Worm (Caenorhabditis elegans) whole organism, L2 larva: Measurements from ENCODE around the gene clec-217.
A peak's percentile ranks its signal among the peaks of the same experiment; 100 is the strongest.

Source experiments
- C34F6.9 ChIP-seq: fragments of 150-350 bp; optimal IDR thresholded peaks from 2 replicates; lab custom pipeline; 2014; ENCODE audit warnings: missing biosample characterization, missing genetic modification characterization
- Y55F3AM.14 ChIP-seq: fragments of 200-800 bp; sonication (Bioruptor generic); optimal IDR thresholded peaks from 2 replicates; lab custom pipeline; 2018; ENCODE audit warnings: mild to moderate bottlenecking, missing genetic modification characterization, missing compliant biosample characterization
- alr-1 ChIP-seq: fragments of 150-350 bp; optimal IDR thresholded peaks from 2 replicates; lab custom pipeline; 2014; ENCODE audit warnings: missing biosample characterization, missing genetic modification characterization
- blmp-1 ChIP-seq: sonication (generic microtip); optimal IDR thresholded peaks from 2 replicates; lab custom pipeline; 2017; ENCODE audit warnings: missing genetic modification characterization, mild to moderate bottlenecking, missing compliant biosample characterization, antibody characterized with exemption, moderate library complexity; ENCODE audit not compliant: insufficient read depth
- ceh-16 ChIP-seq: fragments of 150-350 bp; optimal IDR thresholded peaks from 2 replicates; lab custom pipeline; 2014; ENCODE audit warnings: missing biosample characterization, missing genetic modification characterization
- crh-2 ChIP-seq: sonication (generic microtip); optimal IDR thresholded peaks from 2 replicates; lab custom pipeline; 2017; ENCODE audit warnings: missing biosample characterization, missing genetic modification characterization
- egl-27 ChIP-seq: sonication (generic microtip); optimal IDR thresholded peaks from 3 replicates; lab custom pipeline; 2017; ENCODE audit warnings: missing biosample characterization, missing genetic modification reagents, missing genetic modification characterization
- elt-1 ChIP-seq: fragments of 150-350 bp; optimal IDR thresholded peaks from 2 replicates; lab custom pipeline; 2014; ENCODE audit warnings: missing biosample characterization, missing genetic modification characterization
- elt-3 ChIP-seq: sonication (generic microtip); optimal IDR thresholded peaks from 2 replicates; lab custom pipeline; 2017; ENCODE audit warnings: missing biosample characterization, missing genetic modification characterization
- fos-1 ChIP-seq: fragments of 150-350 bp; optimal IDR thresholded peaks from 2 replicates; lab custom pipeline; 2014; ENCODE audit warnings: missing biosample characterization, missing genetic modification characterization
- gmeb-1 ChIP-seq: fragments of 150-350 bp; optimal IDR thresholded peaks from 2 replicates; lab custom pipeline; 2014; ENCODE audit warnings: missing biosample characterization, missing genetic modification characterization
- lin-13 ChIP-seq: fragments of 150-350 bp; optimal IDR thresholded peaks from 2 replicates; lab custom pipeline; 2014; ENCODE audit warnings: missing biosample characterization, missing genetic modification reagents, missing genetic modification characterization
- lin-39 ChIP-seq: fragments of 150-350 bp; optimal IDR thresholded peaks from 2 replicates; lab custom pipeline; 2014; ENCODE audit warnings: missing biosample characterization, missing genetic modification reagents, missing genetic modification characterization
- lsy-2 ChIP-seq, 2 experiments: fragments of 150-350 bp in 1 of 2; sonication (generic microtip) in 1 of 2; optimal IDR thresholded peaks; 2 replicates each; lab custom pipeline; 2014 to 2017; ENCODE audit warnings: missing biosample characterization in 2 of 2, missing genetic modification characterization in 2 of 2
- mab-5 ChIP-seq: fragments of 150-350 bp; optimal IDR thresholded peaks from 2 replicates; lab custom pipeline; 2014; ENCODE audit warnings: missing biosample characterization, missing genetic modification characterization
- mbf-1 ChIP-seq: sonication (generic microtip); optimal IDR thresholded peaks from 2 replicates; lab custom pipeline; 2017; ENCODE audit warnings: missing biosample characterization, missing genetic modification characterization
- nhr-10 ChIP-seq: sonication (generic microtip); optimal IDR thresholded peaks from 2 replicates; lab custom pipeline; 2017; ENCODE audit warnings: missing biosample characterization, missing genetic modification characterization
- nhr-11 ChIP-seq: fragments of 150-350 bp; optimal IDR thresholded peaks from 2 replicates; lab custom pipeline; 2014; ENCODE audit warnings: missing biosample characterization, missing genetic modification characterization
- nhr-12 ChIP-seq: fragments of 150-350 bp; optimal IDR thresholded peaks from 2 replicates; lab custom pipeline; 2014; ENCODE audit warnings: missing biosample characterization, missing genetic modification characterization
- nhr-129 ChIP-seq: fragments of 150-350 bp; optimal IDR thresholded peaks from 2 replicates; lab custom pipeline; 2014; ENCODE audit warnings: missing biosample characterization, missing genetic modification characterization
- nhr-23 ChIP-seq: fragments of 150-350 bp; optimal IDR thresholded peaks from 2 replicates; lab custom pipeline; 2014; ENCODE audit warnings: missing biosample characterization, missing genetic modification reagents, missing genetic modification characterization
- nhr-237 ChIP-seq: fragments of 150-350 bp; optimal IDR thresholded peaks from 2 replicates; lab custom pipeline; 2014; ENCODE audit warnings: missing biosample characterization, missing genetic modification characterization
- nhr-25 ChIP-seq: fragments of 150-350 bp; sonication (generic microtip); optimal IDR thresholded peaks from 3 replicates; lab custom pipeline; 2014; ENCODE audit warnings: missing biosample characterization, missing genetic modification characterization
- sem-4 ChIP-seq: fragments of 150-350 bp; optimal IDR thresholded peaks from 2 replicates; lab custom pipeline; 2014; ENCODE audit warnings: missing biosample characterization, missing genetic modification reagents, missing genetic modification characterization
- skn-1 ChIP-seq: sonication (generic microtip); optimal IDR thresholded peaks from 2 replicates; lab custom pipeline; 2017; ENCODE audit warnings: missing biosample characterization, missing genetic modification characterization
- sma-3 ChIP-seq: sonication (generic microtip); optimal IDR thresholded peaks from 2 replicates; lab custom pipeline; 2016; ENCODE audit warnings: missing genetic modification reagents, missing genetic modification characterization, missing compliant biosample characterization
- sma-9 ChIP-seq, 2 experiments: fragments of 150-350 bp in 1 of 2; sonication (generic microtip) in 1 of 2; optimal IDR thresholded peaks; 2 replicates each; lab custom pipeline; 2014 to 2016; ENCODE audit warnings: missing genetic modification characterization in 2 of 2, mild to moderate bottlenecking in 1 of 2, missing biosample characterization in 1 of 2, missing compliant biosample characterization in 1 of 2, missing genetic modification reagents in 1 of 2, moderate library complexity in 1 of 2
- snpc-4 ChIP-seq: fragments of 150-350 bp; optimal IDR thresholded peaks from 2 replicates; lab custom pipeline; 2014; ENCODE audit warnings: missing biosample characterization, missing genetic modification characterization
- unc-39 ChIP-seq: fragments of 150-350 bp; optimal IDR thresholded peaks from 2 replicates; lab custom pipeline; 2014; ENCODE audit warnings: missing biosample characterization, missing genetic modification characterization
- unc-55 ChIP-seq: fragments of 150-350 bp; sonication (generic microtip); optimal IDR thresholded peaks from 3 replicates; lab custom pipeline; 2014; ENCODE audit warnings: missing biosample characterization, missing genetic modification reagents, missing genetic modification characterization
- unc-62 ChIP-seq: fragments of 150-350 bp; optimal IDR thresholded peaks from 2 replicates; lab custom pipeline; 2014; ENCODE audit warnings: missing biosample characterization, missing genetic modification reagents, missing genetic modification characterization
- zag-1 ChIP-seq: fragments of 150-350 bp; optimal IDR thresholded peaks from 2 replicates; lab custom pipeline; 2014; ENCODE audit warnings: missing biosample characterization, missing genetic modification characterization
- ztf-1 ChIP-seq: fragments of 200-800 bp; sonication (Bioruptor generic); conservative IDR thresholded peaks from 2 replicates; pipeline ENCODE4 v1.3.6; 2022; ENCODE audit warnings: missing genetic modification characterization, missing compliant biosample characterization
- ztf-11 ChIP-seq: sonication (generic microtip); optimal IDR thresholded peaks from 2 replicates; lab custom pipeline; 2017; ENCODE audit warnings: missing biosample characterization, missing genetic modification characterization

clec-217 gene

DNA sequence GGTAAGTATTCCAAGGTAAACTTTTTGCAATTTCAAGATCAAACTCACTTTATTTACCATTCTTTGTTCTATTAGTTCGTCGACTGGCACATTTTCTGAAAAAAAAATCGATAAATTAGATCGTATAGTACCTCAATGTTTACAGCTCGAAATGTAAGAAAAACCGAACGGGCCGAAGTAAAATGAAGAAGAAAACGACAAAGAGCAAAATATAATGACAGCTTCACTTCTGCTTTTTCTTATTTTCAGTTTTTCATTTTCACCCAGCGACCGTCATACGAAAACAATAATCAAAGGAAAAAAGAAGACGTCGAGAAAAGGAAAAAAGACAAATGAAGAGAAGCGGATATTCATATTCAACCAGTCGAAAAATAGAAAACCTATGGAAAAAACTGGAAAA is 10.5 kb upstream of the clec-217 start, which contains the start of gene che-7:
che-7 (minus strand) TSS at position 101 of the 400 bp plus-strand sequence.
- TF ChIP-seq blmp-1 (tag; lab: Kevin White, UChicago) (no peak), zag-1 (no peak), nhr-12 (tag; lab: Kevin White, UChicago) (no peak), unc-55 (GFP tag; lab: Kevin White, UChicago) (no peak)

DNA sequence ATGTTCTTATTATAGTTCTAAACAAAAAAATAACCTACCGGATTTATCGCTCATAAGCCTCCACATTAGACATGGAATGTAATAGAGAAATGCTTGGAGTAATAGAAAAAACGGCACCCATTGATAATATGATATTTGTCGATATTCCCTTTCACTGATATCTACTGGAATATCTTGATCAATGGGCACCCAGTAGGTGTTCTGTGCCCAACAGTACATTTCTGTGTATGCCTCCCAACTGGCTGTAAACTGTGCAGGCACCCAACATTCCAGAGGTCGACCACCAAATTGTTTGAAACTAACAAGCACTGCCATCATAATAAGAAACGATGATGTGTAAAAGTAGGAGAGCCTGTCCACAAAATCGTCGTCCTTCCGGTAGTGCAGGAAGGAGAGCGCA is 5.8 kb upstream of the clec-217 start:
- TF ChIP-seq nhr-12 (tag; lab: Kevin White, UChicago) (no peak), lin-39 (tag; lab: Kevin White, UChicago) (no peak), skn-1 (tag; lab: Kevin White, UChicago) (no peak), unc-39 (tag; lab: Kevin White, UChicago) (no peak), nhr-11 (tag; lab: Kevin White, UChicago) (no peak), lin-13 (no peak)

- TF ChIP-seq skn-1 (tag; lab: Kevin White, UChicago) = no peak
- TF ChIP-seq sma-9 (GFP tag; optimal IDR thresholded peaks at IDR 0.05; lab: Kevin White, UChicago) = no peak
- TF ChIP-seq sma-9 (tag; optimal IDR thresholded peaks at IDR 0.05; lab: Kevin White, UChicago) = no peak
- TF ChIP-seq fos-1 = no peak
- TF ChIP-seq ztf-11 = no peak
- TF ChIP-seq sma-3 (GFP tag; lab: Kevin White, UChicago) = no peak
- TF ChIP-seq, all 48 proteins: peak for 0
Measured at ce11 chrV:7956218-7956617, 2.4 kb downstream of the clec-217 start, which contains the start of gene pals-34. pals-34 (minus strand) TSS chrV:7956497.

DNA sequence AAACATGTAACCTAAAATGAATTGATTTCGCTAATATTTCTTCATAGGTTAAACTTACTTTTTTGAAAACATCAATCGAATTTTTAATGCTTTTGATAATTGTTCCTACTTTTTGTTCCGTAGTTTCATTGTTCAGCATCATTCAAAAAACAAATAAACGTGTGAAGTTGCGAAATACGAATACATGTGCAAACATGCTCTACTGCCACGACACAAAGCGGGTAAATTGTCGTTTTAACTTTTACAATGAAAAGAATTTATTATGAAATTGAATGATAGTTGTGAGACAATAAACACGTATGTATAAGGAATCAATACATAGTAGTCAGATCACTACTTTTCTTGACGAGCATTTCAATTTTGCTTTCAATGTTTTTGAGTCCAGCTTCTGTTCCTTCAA is 3.5 kb downstream of the clec-217 start, which contains the start of gene F26D11.12:
F26D11.12 (minus strand) TSS at position 145 of the 400 bp plus-strand sequence.
- no peak for TF ChIP-seq sma-9 (GFP tag; optimal IDR thresholded peaks at IDR 0.05; lab: Kevin White, UChicago)
- TF ChIP-seq sma-9 (tag; optimal IDR thresholded peaks at IDR 0.05; lab: Kevin White, UChicago) = no peak
- TF ChIP-seq lin-39 (tag; lab: Kevin White, UChicago) = no peak
- peak; percentile 58 for TF ChIP-seq unc-55 (GFP tag; lab: Kevin White, UChicago)
- no peak for TF ChIP-seq mab-5
- peak; percentile 59 for TF ChIP-seq gmeb-1 (tag; lab: Kevin White, UChicago)
- no peak for TF ChIP-seq skn-1 (tag; lab: Kevin White, UChicago)
- no peak for TF ChIP-seq unc-39 (tag; lab: Kevin White, UChicago)
- no peak for TF ChIP-seq snpc-4 (tag; lab: Kevin White, UChicago)
- TF ChIP-seq lsy-2 (tag; optimal IDR thresholded peaks at IDR 0.05; lab: Kevin White, UChicago) = no peak
- TF ChIP-seq unc-62 (GFP tag; lab: Kevin White, UChicago) = no peak
- no peak for TF ChIP-seq elt-3 (tag; lab: Kevin White, UChicago)
- TF ChIP-seq sma-3 (GFP tag; lab: Kevin White, UChicago) = no peak
- TF ChIP-seq alr-1 (tag; lab: Kevin White, UChicago) = no peak
- TF ChIP-seq lin-13 = no peak
- TF ChIP-seq nhr-237 = no peak
- TF ChIP-seq Y55F3AM.14 (GFP tag; lab: Kevin White, UChicago) = no peak
- no peak for TF ChIP-seq ztf-1 (GFP tag; lab: Robert Waterston, UW)
- peak; percentile 49 for TF ChIP-seq nhr-129
- no peak for TF ChIP-seq sem-4 (tag; lab: Kevin White, UChicago)
- TF ChIP-seq nhr-25 (tag; lab: Kevin White, UChicago) = no peak
- no peak for TF ChIP-seq nhr-11 (tag; lab: Kevin White, UChicago)
- no peak for TF ChIP-seq mbf-1 (tag; lab: Kevin White, UChicago)
- no peak for TF ChIP-seq elt-1 (tag; lab: Kevin White, UChicago)
- TF ChIP-seq egl-27 = no peak
- TF ChIP-seq fos-1 = peak; percentile 6
- peak; percentile 18 for TF ChIP-seq C34F6.9 (tag; lab: Kevin White, UChicago)
- no peak for TF ChIP-seq nhr-23
- no peak for TF ChIP-seq blmp-1 (tag; lab: Kevin White, UChicago)
- no peak for TF ChIP-seq nhr-10 (tag; lab: Kevin White, UChicago)
- TF ChIP-seq crh-2 = peak; percentile 43
- TF ChIP-seq ztf-11 = no peak
- no peak for TF ChIP-seq ceh-16

DNA sequence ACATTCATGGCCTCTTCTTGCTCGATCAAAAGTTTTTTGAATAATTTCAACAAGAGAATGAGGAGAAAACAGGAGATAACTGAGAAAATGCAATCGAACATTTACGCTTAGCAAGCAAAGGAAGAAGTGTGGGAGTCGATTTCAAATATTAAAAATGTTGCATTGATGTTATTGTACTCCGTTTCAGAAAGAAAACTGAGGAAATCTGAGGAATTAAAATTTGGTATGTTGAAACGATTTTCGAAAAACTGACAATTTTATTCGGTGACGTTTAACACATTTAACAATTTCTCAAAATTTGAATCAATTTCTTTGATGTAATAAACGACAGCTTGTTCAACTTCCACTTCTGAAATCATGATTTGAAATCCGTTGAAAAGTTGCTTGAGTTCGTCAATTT is 4.1 kb downstream of the clec-217 start, which contains the start of gene F26D11.13:
F26D11.13 (minus strand) TSS at position 101 of the 400 bp plus-strand sequence.
- TF ChIP-seq unc-55 (GFP tag; lab: Kevin White, UChicago) (no peak), egl-27 (no peak), nhr-237 (no peak), unc-39 (tag; lab: Kevin White, UChicago) (no peak)
